In genomic region chr3L:2824024-2824687, dm6 we compare ENCODE assay signal across 1 fruit fly cellular context.
TF ChIP-seq lines count a peak whose summit lies in the region.

No protein-coding gene starts in this region.

TF ChIP-seq in whole organism, embryonic, 481 proteins besides CTCF, POLR2A, EP300 and RAD21 (continued from another document):
- peak in 1 of 2 experiments; percentile 73 for TF ChIP-seq eve (GFP tag; optimal IDR thresholded peaks at IDR 0.05; lab: Kevin White, UChicago)
- TF ChIP-seq sisA (GFP tag; IDR thresholded peaks at IDR 0.05; lab: Robert Waterston, UW): peak; percentile 46
- TF ChIP-seq wdn (GFP tag; IDR thresholded peaks at IDR 0.05; lab: Robert Waterston, UW): no peak
- TF ChIP-seq CG17359 (tag; optimal IDR thresholded peaks at IDR 0.05; lab: Kevin White, UChicago): peak; percentile 27
- peak; percentile 24 for TF ChIP-seq ind (GFP tag; optimal IDR thresholded peaks at IDR 0.05; lab: Kevin White, UChicago)
- peak; percentile 72 for TF ChIP-seq dmrt11E (tag; optimal IDR thresholded peaks at IDR 0.05; lab: Kevin White, UChicago)
- peak; percentile 70 for TF ChIP-seq phol (tag; optimal IDR thresholded peaks at IDR 0.05; lab: Kevin White, UChicago)
- TF ChIP-seq peb (GFP tag; IDR thresholded peaks at IDR 0.05; lab: Robert Waterston, UW): 0 out of 2 replicates have a peak, but pooled peaks have one; percentile 29
- TF ChIP-seq salm (tag; optimal IDR thresholded peaks at IDR 0.05; lab: Kevin White, UChicago): peak; percentile 32
- TF ChIP-seq dati (GFP tag; IDR thresholded peaks at IDR 0.05; lab: Robert Waterston, UW): 0 out of 2 replicates have a peak, but pooled peaks have one; percentile 5
- TF ChIP-seq sd (tag; optimal IDR thresholded peaks at IDR 0.05; lab: Kevin White, UChicago): no peak
- TF ChIP-seq CG10431 (GFP tag; optimal IDR thresholded peaks at IDR 0.05; lab: Kevin White, UChicago): peak; percentile 16
- peak; percentile 48 for TF ChIP-seq CG9727 (GFP tag; optimal IDR thresholded peaks at IDR 0.05; lab: Kevin White, UChicago)
- peak; percentile 56 for TF ChIP-seq grau (tag; optimal IDR thresholded peaks at IDR 0.05; lab: Kevin White, UChicago)
- TF ChIP-seq CG11093 (GFP tag; IDR thresholded peaks at IDR 0.05; lab: Robert Waterston, UW): 0 out of 3 replicates have a peak, but pooled peaks have one; percentile 41
- peak; percentile 70 for TF ChIP-seq Blimp-1 (GFP tag; optimal IDR thresholded peaks at IDR 0.05; lab: Kevin White, UChicago)
- TF ChIP-seq CG18476 (GFP tag; optimal IDR thresholded peaks at IDR 0.05; lab: Kevin White, UChicago): peak; percentile 11
- no peak for TF ChIP-seq CG3163 (GFP tag; optimal IDR thresholded peaks at IDR 0.05; lab: Kevin White, UChicago)
- TF ChIP-seq CG4730 (GFP tag; IDR thresholded peaks at IDR 0.05; lab: Robert Waterston, UW): no peak
- TF ChIP-seq ftz-f1 (GFP tag; optimal IDR thresholded peaks at IDR 0.05; lab: Kevin White, UChicago): no peak
- TF ChIP-seq Lhr (GFP tag; optimal IDR thresholded peaks at IDR 0.05; lab: Kevin White, UChicago): peak; percentile 35
- TF ChIP-seq twi (tag; optimal IDR thresholded peaks at IDR 0.05; lab: Kevin White, UChicago): peak; percentile 30
- no peak for TF ChIP-seq CG4282 (GFP tag; optimal IDR thresholded peaks at IDR 0.05; lab: Kevin White, UChicago)
- no peak for TF ChIP-seq CG6683 (GFP tag; optimal IDR thresholded peaks at IDR 0.05; lab: Kevin White, UChicago)
- peak; percentile 53 for TF ChIP-seq CG13424 (tag; optimal IDR thresholded peaks at IDR 0.05; lab: Kevin White, UChicago)
- no peak for TF ChIP-seq Sry-δ (GFP tag; optimal IDR thresholded peaks at IDR 0.05; lab: Kevin White, UChicago)
- TF ChIP-seq CG6813 (GFP tag; optimal IDR thresholded peaks at IDR 0.05; lab: Kevin White, UChicago): peak; percentile 12
- TF ChIP-seq zfh1 (GFP tag; IDR thresholded peaks at IDR 0.05; lab: Robert Waterston, UW): peak; percentile 65; the same call in 1 of the 3 replicates
- peak; percentile 69; the same call in 2 of the 3 replicates for TF ChIP-seq ci (GFP tag; IDR thresholded peaks at IDR 0.05; lab: Robert Waterston, UW)
- no peak for TF ChIP-seq insv (GFP tag; optimal IDR thresholded peaks at IDR 0.05; lab: Kevin White, UChicago)
- TF ChIP-seq wor (GFP tag; IDR thresholded peaks at IDR 0.05; lab: Robert Waterston, UW): peak; percentile 41; the same call in 1 of the 2 replicates
- TF ChIP-seq psq (GFP tag; optimal IDR thresholded peaks at IDR 0.05; lab: Kevin White, UChicago): no peak
- TF ChIP-seq br (optimal IDR thresholded peaks at IDR 0.05; lab: Kevin White, UChicago): no peak
- peak; percentile 50 for TF ChIP-seq CG16815 (GFP tag; optimal IDR thresholded peaks at IDR 0.05; lab: Kevin White, UChicago)
- TF ChIP-seq Doc2 (GFP tag; IDR thresholded peaks at IDR 0.05; lab: Robert Waterston, UW): no peak
- TF ChIP-seq chif (GFP tag; optimal IDR thresholded peaks at IDR 0.05; lab: Kevin White, UChicago): peak; percentile 13 to 44
